Fruit fly (Drosophila melanogaster): ENCODE results near the gene Arc42.

DNA sequence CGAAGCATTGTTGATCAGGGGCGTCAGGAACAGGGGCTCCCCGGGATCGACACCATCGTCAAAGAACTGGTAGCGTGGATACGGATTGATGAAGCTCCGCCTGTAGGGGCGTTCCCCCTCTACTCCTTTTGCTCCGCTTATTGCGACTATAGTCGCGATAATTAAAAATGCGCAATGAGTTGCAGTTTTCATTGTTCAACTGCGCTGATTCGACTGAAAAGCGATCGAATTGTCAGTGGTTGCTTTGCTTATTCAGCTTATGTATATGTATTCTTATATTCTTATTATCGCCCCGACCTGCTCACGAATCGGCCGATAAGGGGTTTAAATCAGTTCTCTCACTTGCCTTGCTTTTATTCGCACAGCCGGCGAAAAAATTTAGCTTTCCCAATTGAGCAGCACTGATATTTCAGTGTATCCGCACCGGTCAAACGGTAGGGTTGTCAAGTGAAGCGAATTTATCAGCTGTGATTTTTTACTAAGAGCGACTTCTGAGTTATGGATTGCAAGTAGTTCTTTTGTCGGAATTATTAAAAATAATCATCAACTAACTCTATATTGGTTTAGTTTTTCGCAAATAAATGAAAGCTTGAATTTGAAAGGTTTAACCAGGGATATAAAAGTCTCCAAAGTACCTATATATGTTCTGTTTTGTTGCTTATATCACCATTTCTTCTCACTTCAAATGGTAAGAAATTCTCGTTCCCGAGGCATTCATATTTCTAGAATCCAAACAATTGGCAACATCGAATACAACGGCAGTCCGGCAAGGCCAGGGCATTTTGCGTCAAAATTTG lies 13.4 kb upstream of the Arc42 start, which contains the start of the genes CG4572 and CG4686:
- TF ChIP-seq ovo (GFP tag; optimal IDR thresholded peaks at IDR 0.05) (peak; percentile 64), Crg-1 (GFP tag; optimal IDR thresholded peaks at IDR 0.05) (peak; percentile 82), toe (GFP tag; optimal IDR thresholded peaks at IDR 0.05) (peak; percentile 77), CG14711 (tag; optimal IDR thresholded peaks at IDR 0.05) (peak; percentile 97), CG7101 (tag; optimal IDR thresholded peaks at IDR 0.05) (peak; percentile 77), Hr96 (GFP tag; optimal IDR thresholded peaks at IDR 0.05) (peak; percentile 91), Clk (GFP tag; optimal IDR thresholded peaks at IDR 0.05) (peak; percentile 65), CG7045 (GFP tag; optimal IDR thresholded peaks at IDR 0.05) (peak; percentile 88), cic (GFP tag; optimal IDR thresholded peaks at IDR 0.05) (peak; percentile 75), pad (GFP tag; optimal IDR thresholded peaks at IDR 0.05) (peak; percentile 69), cnc (optimal IDR thresholded peaks at IDR 0.05) (peak; percentile 84 to 96), kay (GFP tag; ENCODE audit: borderline replicate concordance) (no peak), CG33017 (tag; optimal IDR thresholded peaks at IDR 0.05) (peak; percentile 72), CG1620 (GFP tag; optimal IDR thresholded peaks at IDR 0.05) (peak; percentile 73)
